Worm (Caenorhabditis elegans): ENCODE results near the gene ZK632.14.

ZK632.14 gene

ce11 chrIII:9804997-9805610 lies 8.1 kb upstream of the ZK632.14 start, which contains the start of gene riok-3:
Gene riok-3, minus strand, starts transcription at chrIII:9805011.
- peak; percentile 40 for TF ChIP-seq T20F7.1 (GFP tag; optimal IDR thresholded peaks at IDR 0.05)
- TF ChIP-seq php-3 (GFP tag; IDR thresholded peaks at IDR 0.05) = peak; percentile 55; the same call in 1 of the 2 replicates
- TF ChIP-seq nhr-28 (tag; optimal IDR thresholded peaks at IDR 0.05) = peak; percentile 12
- TF ChIP-seq gei-8 (GFP tag; optimal IDR thresholded peaks at IDR 0.05) = peak; percentile 18
- TF ChIP-seq tra-1 (GFP tag; IDR thresholded peaks at IDR 0.05) = no peak
- TF ChIP-seq nhr-42 (GFP tag; IDR thresholded peaks at IDR 0.05) = no peak
- peak; percentile 77 for TF ChIP-seq zfp-3 (GFP tag; conservative IDR thresholded peaks at IDR 0.05)
- peak; percentile 39 for TF ChIP-seq nhr-77 (tag; optimal IDR thresholded peaks at IDR 0.05)
- TF ChIP-seq T26A8.4 (GFP tag; IDR thresholded peaks at IDR 0.05) = peak; percentile 78
- TF ChIP-seq mdt-29 (GFP tag; IDR thresholded peaks at IDR 0.05) = 0 out of 2 replicates have a peak, but pooled peaks have one; percentile 8
- no peak for TF ChIP-seq ceh-28 (tag; optimal IDR thresholded peaks at IDR 0.05)
- TF ChIP-seq nhr-102 (tag; optimal IDR thresholded peaks at IDR 0.05) = peak; percentile 35
- TF ChIP-seq F26F4.8 (GFP tag; conservative IDR thresholded peaks at IDR 0.05) = no peak
- TF ChIP-seq mes-2 (tag; optimal IDR thresholded peaks at IDR 0.05; ENCODE audit: poor library complexity, severe bottlenecking) = peak; percentile 47
- TF ChIP-seq lsy-2 (tag; optimal IDR thresholded peaks at IDR 0.05) = peak in 1 of 2 experiments; percentile 51
- peak in 1 of 2 experiments; percentile 25 for TF ChIP-seq unc-62 (GFP tag; optimal IDR thresholded peaks at IDR 0.05 in 1 of 2)
- no peak for TF ChIP-seq unc-62 (tag; optimal IDR thresholded peaks at IDR 0.05)
- TF ChIP-seq egl-27 (tag; optimal IDR thresholded peaks at IDR 0.05) = no peak
- TF ChIP-seq dve-1 (tag; optimal IDR thresholded peaks at IDR 0.05; ENCODE audit: insufficient read depth) = peak; percentile 1
- no peak for TF ChIP-seq vab-7 (GFP tag; IDR thresholded peaks at IDR 0.05)
- peak; percentile 1 for TF ChIP-seq hlh-11 (tag; optimal IDR thresholded peaks at IDR 0.05)
- TF ChIP-seq mep-1 (tag; optimal IDR thresholded peaks at IDR 0.05) = peak; percentile 33
- no peak for TF ChIP-seq mdl-1 (tag; optimal IDR thresholded peaks at IDR 0.05)
- peak; percentile 87 for TF ChIP-seq zip-2 (tag; optimal IDR thresholded peaks at IDR 0.05)
- no peak for TF ChIP-seq lin-38 (GFP tag; IDR thresholded peaks at IDR 0.05)

DNA sequence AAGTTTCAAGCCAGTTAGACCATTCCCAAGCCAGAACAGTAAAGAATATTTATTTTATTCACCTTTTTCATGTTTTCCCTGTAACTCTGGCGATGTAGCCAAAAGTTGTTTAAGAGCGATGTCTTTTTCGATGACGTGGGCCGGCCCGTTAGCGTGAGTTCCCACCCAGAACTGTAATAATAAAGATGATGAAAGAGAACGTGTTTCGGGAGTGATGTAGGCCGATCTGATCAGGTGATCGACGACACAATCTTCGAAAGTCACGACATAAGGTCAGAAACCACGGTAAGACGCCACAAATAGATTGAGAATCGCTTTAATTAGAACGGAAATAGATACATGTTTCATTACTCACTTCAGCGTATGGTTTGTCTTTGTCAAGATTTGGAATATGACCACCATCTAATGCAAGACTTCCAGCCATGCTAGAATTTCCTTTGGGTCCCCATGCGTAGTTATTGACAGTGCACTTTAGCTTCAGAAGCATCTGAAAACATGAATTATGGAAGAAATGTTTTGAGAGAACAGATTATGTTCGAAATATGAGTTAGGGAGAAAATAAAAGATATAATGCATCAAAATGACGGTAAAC lies 6.2 kb upstream of the ZK632.14 start, which contains the start of gene ZK632.4:
TSS of gene ZK632.4 (minus strand) at position 487 of the 592 bp plus-strand sequence.
- TF ChIP-seq unc-62 (GFP tag; optimal IDR thresholded peaks at IDR 0.05 in 1 of 2) (peak in 1 of 2 experiments; percentile 92), unc-62 (tag; optimal IDR thresholded peaks at IDR 0.05) (no peak), dmd-6 (GFP tag; IDR thresholded peaks at IDR 0.05) (no peak), tra-1 (GFP tag; IDR thresholded peaks at IDR 0.05) (peak; percentile 34; the same call in 1 of the 2 replicates), mdl-1 (tag; optimal IDR thresholded peaks at IDR 0.05) (no peak), daf-8 (GFP tag; IDR thresholded peaks at IDR 0.05) (no peak), zfp-3 (GFP tag; conservative IDR thresholded peaks at IDR 0.05) (no peak), snpc-1.2 (GFP tag; IDR thresholded peaks at IDR 0.05) (no peak), skn-1 (tag; optimal IDR thresholded peaks at IDR 0.05) (no peak), spr-1 (tag; optimal IDR thresholded peaks at IDR 0.05) (no peak), tag-97 (GFP tag; IDR thresholded peaks at IDR 0.05) (no peak), dmd-8 (GFP tag; IDR thresholded peaks at IDR 0.05) (no peak)

DNA sequence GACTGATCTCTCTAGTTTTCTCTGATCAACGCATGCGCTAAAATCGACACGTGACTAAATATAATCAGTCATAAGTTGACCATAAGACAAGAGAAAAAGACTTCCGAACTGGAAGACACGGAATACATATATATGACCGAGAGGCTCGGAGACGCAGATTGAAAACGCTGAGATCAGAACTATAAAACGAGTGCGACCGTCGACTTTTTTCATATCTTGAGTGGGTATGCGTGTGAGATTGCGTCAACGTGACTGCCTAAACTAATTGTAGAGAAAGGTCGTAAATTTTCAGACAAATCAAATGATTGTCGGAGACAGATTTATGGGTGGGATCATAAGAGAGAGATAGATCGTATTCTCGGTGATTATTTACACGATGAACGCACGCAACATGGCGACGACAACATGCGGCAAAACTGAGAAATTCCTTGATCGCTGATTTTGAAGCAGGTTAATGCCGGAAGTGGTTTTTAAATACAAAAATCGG lies 5.6 kb upstream of the ZK632.14 start:
- TF ChIP-seq gei-8 (GFP tag; optimal IDR thresholded peaks at IDR 0.05) (no peak), unc-62 (GFP tag; optimal IDR thresholded peaks at IDR 0.05 in 1 of 2) (no peak), unc-62 (tag; optimal IDR thresholded peaks at IDR 0.05) (no peak), sdz-12 (GFP tag; optimal IDR thresholded peaks at IDR 0.05) (no peak), aha-1 (tag) (peak; percentile 81), fos-1 (tag; optimal IDR thresholded peaks at IDR 0.05) (no peak), ceh-62 (tag; optimal IDR thresholded peaks at IDR 0.05) (no peak), hmg-1.1 (GFP tag; IDR thresholded peaks at IDR 0.05) (no peak), ztf-11 (tag; optimal IDR thresholded peaks at IDR 0.05) (no peak), fkh-10 (GFP tag; optimal IDR thresholded peaks at IDR 0.05) (no peak), F44E2.7 (GFP tag; IDR thresholded peaks at IDR 0.05) (no peak), ceh-44 (GFP tag; IDR thresholded peaks at IDR 0.05) (no peak), nhr-10 (tag; optimal IDR thresholded peaks at IDR 0.05) (no peak), pha-4 (GFP tag; IDR thresholded peaks at IDR 0.05) (no peak), pha-4 (tag; optimal IDR thresholded peaks at IDR 0.05) (no peak), vab-7 (GFP tag; IDR thresholded peaks at IDR 0.05) (no peak), zag-1 (tag; optimal IDR thresholded peaks at IDR 0.05) (no peak), T26A8.4 (GFP tag; IDR thresholded peaks at IDR 0.05) (0 out of 2 replicates have a peak, but pooled peaks have one; percentile 15), ceh-82 (tag; optimal IDR thresholded peaks at IDR 0.05) (no peak), ama-1 (optimal IDR thresholded peaks at IDR 0.05) (peak; percentile 64), nhr-42 (GFP tag; IDR thresholded peaks at IDR 0.05) (no peak)

All from whole organism, L4 larva.